Worm (Caenorhabditis elegans) whole organism, L4 larva: ENCODE measurements around the gene F41G3.19.

Source experiments
- F44E2.7 ChIP-seq: fragments of 200-800 bp; sonication (Bioruptor generic); IDR thresholded peaks from 2 replicates; pipeline ENCODE4 v2.1.2; 2022; ENCODE audit warnings: missing genetic modification characterization, missing compliant biosample characterization
- F49E8.2 ChIP-seq: sonication (generic microtip); optimal IDR thresholded peaks from 2 replicates; lab custom pipeline; 2016; ENCODE audit warnings: missing compliant biosample characterization, mild to moderate bottlenecking, missing genetic modification characterization, borderline replicate concordance
- T26A8.4 ChIP-seq: fragments of 200-800 bp; sonication (Bioruptor generic); IDR thresholded peaks from 2 replicates; pipeline ENCODE4 v1.3.6; 2022; ENCODE audit warnings: missing genetic modification characterization, missing compliant biosample characterization
- Y5F2A.4 ChIP-seq: fragments of 200-800 bp; sonication (Bioruptor generic); optimal IDR thresholded peaks from 2 replicates; lab custom pipeline; 2018; ENCODE audit warnings: mild to moderate bottlenecking, missing genetic modification characterization, missing compliant biosample characterization
- ZK337.2 ChIP-seq: fragments of 200-800 bp; sonication (Bioruptor generic); IDR thresholded peaks from 2 replicates; pipeline ENCODE4 v1.3.6; 2022; ENCODE audit warnings: missing genetic modification reagents, missing genetic modification characterization, missing compliant biosample characterization
- aha-1 ChIP-seq: fragments of 150-350 bp; peaks from one replicate; lab custom pipeline; 2014; ENCODE audit warnings: missing biosample characterization, missing genetic modification characterization
- aly-2 ChIP-seq: sonication (generic microtip); optimal IDR thresholded peaks from 2 replicates; lab custom pipeline; 2018; ENCODE audit warnings: missing biosample characterization, missing genetic modification characterization
- arid-1 ChIP-seq: fragments of 200-800 bp; sonication (Bioruptor generic); conservative IDR thresholded peaks from 2 replicates; pipeline ENCODE4 v1.3.6; 2022; ENCODE audit warnings: missing genetic modification reagents, missing genetic modification characterization, missing compliant biosample characterization
- ceh-32 ChIP-seq: sonication (generic microtip); optimal IDR thresholded peaks from 2 replicates; lab custom pipeline; 2016; ENCODE audit warnings: mild to moderate bottlenecking, missing genetic modification characterization, missing compliant biosample characterization; ENCODE audit not compliant: poor library complexity
- ceh-62 ChIP-seq: sonication (generic microtip); optimal IDR thresholded peaks from 2 replicates; lab custom pipeline; 2017; ENCODE audit warnings: missing biosample characterization, missing genetic modification characterization
- ces-1 ChIP-seq: fragments of 150-350 bp; sonication (generic microtip); optimal IDR thresholded peaks from 4 replicates; lab custom pipeline; 2014; ENCODE audit warnings: missing biosample characterization, missing genetic modification reagents, missing genetic modification characterization
- ctbp-1 ChIP-seq: fragments of 200-800 bp; sonication (Bioruptor generic); IDR thresholded peaks from 2 replicates; pipeline ENCODE4 v1.3.6; 2022; ENCODE audit warnings: missing genetic modification reagents, missing genetic modification characterization, missing compliant biosample characterization
- dmd-8 ChIP-seq: fragments of 200-800 bp; sonication (Bioruptor generic); IDR thresholded peaks from 2 replicates; pipeline ENCODE4 v1.3.6; 2022; ENCODE audit warnings: missing genetic modification characterization, missing compliant biosample characterization
- dmd-9 ChIP-seq: fragments of 200-800 bp; sonication (Bioruptor generic); IDR thresholded peaks from 2 replicates; pipeline ENCODE4 v1.3.6; 2022; ENCODE audit warnings: missing genetic modification reagents, missing genetic modification characterization, missing compliant biosample characterization
- egl-43 ChIP-seq: fragments of 200-800 bp; sonication (Bioruptor generic); IDR thresholded peaks from 2 replicates; pipeline ENCODE4 v1.3.6; 2022; ENCODE audit warnings: missing genetic modification reagents, missing genetic modification characterization, missing compliant biosample characterization
- fkh-10 ChIP-seq: fragments of 150-350 bp; optimal IDR thresholded peaks from 2 replicates; lab custom pipeline; 2014; ENCODE audit warnings: missing biosample characterization, missing genetic modification reagents, missing genetic modification characterization
- gei-8 ChIP-seq: fragments of 200-800 bp; sonication (Bioruptor generic); optimal IDR thresholded peaks from 2 replicates; lab custom pipeline; 2018; ENCODE audit warnings: mild to moderate bottlenecking, missing genetic modification characterization, missing compliant biosample characterization
- hlh-11 ChIP-seq: fragments of 200-800 bp; sonication (Bioruptor generic); optimal IDR thresholded peaks from 2 replicates; lab custom pipeline; 2018; ENCODE audit warnings: mild to moderate bottlenecking, missing genetic modification characterization, missing compliant biosample characterization
- hlh-30 ChIP-seq: sonication (generic microtip); optimal IDR thresholded peaks from 2 replicates; lab custom pipeline; 2017; ENCODE audit warnings: antibody characterized with exemption, mild to moderate bottlenecking, missing genetic modification characterization, missing compliant biosample characterization; ENCODE audit not compliant: insufficient read depth
- lsy-2 ChIP-seq, 2 experiments: fragments of 150-350 bp in 1 of 2; sonication (generic microtip) in 1 of 2; optimal IDR thresholded peaks; 2 replicates each; lab custom pipeline; 2014 to 2017; ENCODE audit warnings: missing biosample characterization in 2 of 2, missing genetic modification characterization in 2 of 2
- mdl-1 ChIP-seq, 2 experiments: fragments of 150-350 bp in 1 of 2; sonication (generic microtip) in 1 of 2; optimal IDR thresholded peaks; 2 replicates each; lab custom pipeline; 2014 to 2017; ENCODE audit warnings: missing biosample characterization in 2 of 2, missing genetic modification characterization in 2 of 2
- mxl-3 ChIP-seq: fragments of 200-800 bp; sonication (Bioruptor generic); optimal IDR thresholded peaks from 2 replicates; lab custom pipeline; 2018; ENCODE audit warnings: mild to moderate bottlenecking, missing genetic modification characterization, missing compliant biosample characterization
- nhr-28 ChIP-seq: fragments of 150-350 bp; optimal IDR thresholded peaks from 2 replicates; lab custom pipeline; 2014; ENCODE audit warnings: missing biosample characterization, missing genetic modification characterization
- nhr-41 ChIP-seq: fragments of 200-800 bp; sonication (Bioruptor generic); IDR thresholded peaks from 2 replicates; pipeline ENCODE4 v1.3.6; 2022; ENCODE audit warnings: missing genetic modification reagents, missing genetic modification characterization, missing compliant biosample characterization
- nhr-6 ChIP-seq: fragments of 150-350 bp; optimal IDR thresholded peaks from 2 replicates; lab custom pipeline; 2014; ENCODE audit warnings: missing biosample characterization, missing genetic modification characterization
- saeg-2 ChIP-seq: fragments of 200-800 bp; sonication (Bioruptor generic); IDR thresholded peaks from 2 replicates; pipeline ENCODE4 v1.3.6; 2022; ENCODE audit warnings: missing genetic modification reagents, missing genetic modification characterization, missing compliant biosample characterization
- sdz-12 ChIP-seq: fragments of 200-800 bp; sonication (Bioruptor generic); optimal IDR thresholded peaks from 2 replicates; lab custom pipeline; 2018; ENCODE audit warnings: mild to moderate bottlenecking, missing genetic modification characterization, missing compliant biosample characterization
- set-16 ChIP-seq: fragments of 200-800 bp; sonication (Bioruptor generic); IDR thresholded peaks from 2 replicates; pipeline ENCODE4 v1.3.6; 2022; ENCODE audit warnings: missing genetic modification reagents, missing genetic modification characterization, missing compliant biosample characterization
- skn-1 ChIP-seq: fragments of 150-350 bp; optimal IDR thresholded peaks from 2 replicates; lab custom pipeline; 2014; ENCODE audit warnings: missing biosample characterization, missing genetic modification characterization
- unc-39 ChIP-seq: sonication (generic microtip); optimal IDR thresholded peaks from 2 replicates; lab custom pipeline; 2017; ENCODE audit warnings: missing biosample characterization, missing genetic modification characterization
- unc-62 ChIP-seq, 3 experiments: fragments of 150-350 bp in 1 of 3; sonication (generic microtip); optimal IDR thresholded peaks in 2 of 3; peaks in 1 of 3; 1 replicate in 1 of 3; 2 replicates in 2 of 3; lab custom pipeline; 2014 to 2017; ENCODE audit warnings: missing biosample characterization in 3 of 3, missing genetic modification characterization in 3 of 3, missing genetic modification reagents in 3 of 3, missing genotype in 1 of 3

F41G3.19 gene

DNA sequence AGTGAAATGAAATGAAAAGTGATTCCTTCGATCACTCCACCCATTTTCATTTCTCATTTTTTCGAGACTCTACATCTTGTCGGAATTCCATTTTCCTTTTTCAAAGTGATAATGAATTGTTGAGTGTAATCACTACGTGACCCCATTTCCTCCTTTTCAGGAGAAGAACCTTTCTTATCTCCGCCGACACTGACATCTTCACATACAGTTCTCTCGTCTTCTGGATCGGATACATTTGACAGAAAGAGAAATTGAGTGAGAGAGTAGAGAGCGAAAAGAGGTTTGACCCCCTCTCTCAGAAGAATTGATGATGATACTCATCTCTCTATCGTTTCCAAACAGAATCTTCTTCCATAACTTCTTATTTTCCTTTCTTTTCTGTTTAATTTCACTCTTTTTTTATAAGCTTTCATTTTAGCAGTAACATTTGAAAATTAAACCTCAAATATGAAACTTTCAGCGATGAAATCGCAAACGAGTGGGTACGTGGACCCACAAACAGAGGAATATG, 38.0 kb downstream of the F41G3.19 start, which contains the start of gene dpy-2:
dpy-2 (plus strand) TSS at position 461 of the 511 bp plus-strand sequence.
- TF ChIP-seq nhr-6 (tag; lab: Kevin White, UChicago) (no peak), gei-8 (GFP tag; lab: Kevin White, UChicago) (no peak), ctbp-1 (GFP tag; lab: Robert Waterston, UW) (no peak), skn-1 (tag; lab: Kevin White, UChicago) (no peak), dmd-8 (no peak), arid-1 (GFP tag; lab: Robert Waterston, UW) (no peak), F49E8.2 (tag; lab: Kevin White, UChicago) (no peak), T26A8.4 (GFP tag; lab: Robert Waterston, UW) (no peak), aha-1 (tag; lab: Kevin White, UChicago) (peak; percentile 42), nhr-28 (tag; lab: Kevin White, UChicago) (peak; percentile 13), F44E2.7 (GFP tag; lab: Robert Waterston, UW) (no peak), saeg-2 (no peak), nhr-41 (no peak), ces-1 (GFP tag; lab: Kevin White, UChicago) (no peak), dmd-9 (GFP tag; lab: Robert Waterston, UW) (no peak), aly-2 (tag; lab: Kevin White, UChicago) (no peak), unc-62 (GFP tag; optimal IDR thresholded peaks at IDR 0.05 in 1 of 2; lab: Kevin White, UChicago) (peak in 1 of 2 experiments; percentile 61), unc-62 (tag; optimal IDR thresholded peaks at IDR 0.05; lab: Kevin White, UChicago) (no peak)

DNA sequence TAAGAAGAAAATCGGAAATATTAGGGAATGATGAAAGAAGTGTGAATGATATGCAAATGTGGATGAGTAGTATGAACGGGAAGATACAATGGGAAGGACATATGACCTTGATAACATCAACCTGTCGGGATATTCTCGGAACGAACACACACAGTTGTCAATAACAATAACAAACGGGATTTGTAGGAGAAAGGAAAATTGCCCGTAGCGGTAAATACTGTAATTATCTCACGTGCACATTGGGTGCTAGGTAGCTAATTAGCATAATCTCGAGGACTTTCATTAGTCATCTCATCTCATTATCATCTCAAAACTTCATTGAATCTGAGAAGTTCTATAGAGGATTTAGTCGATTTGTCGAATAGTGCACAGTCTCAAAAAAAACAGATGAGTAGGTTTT, 38.9 kb downstream of the F41G3.19 start:
- TF ChIP-seq aha-1 (tag; lab: Kevin White, UChicago): peak; percentile 45
- no peak for TF ChIP-seq unc-39 (tag; lab: Kevin White, UChicago)

DNA sequence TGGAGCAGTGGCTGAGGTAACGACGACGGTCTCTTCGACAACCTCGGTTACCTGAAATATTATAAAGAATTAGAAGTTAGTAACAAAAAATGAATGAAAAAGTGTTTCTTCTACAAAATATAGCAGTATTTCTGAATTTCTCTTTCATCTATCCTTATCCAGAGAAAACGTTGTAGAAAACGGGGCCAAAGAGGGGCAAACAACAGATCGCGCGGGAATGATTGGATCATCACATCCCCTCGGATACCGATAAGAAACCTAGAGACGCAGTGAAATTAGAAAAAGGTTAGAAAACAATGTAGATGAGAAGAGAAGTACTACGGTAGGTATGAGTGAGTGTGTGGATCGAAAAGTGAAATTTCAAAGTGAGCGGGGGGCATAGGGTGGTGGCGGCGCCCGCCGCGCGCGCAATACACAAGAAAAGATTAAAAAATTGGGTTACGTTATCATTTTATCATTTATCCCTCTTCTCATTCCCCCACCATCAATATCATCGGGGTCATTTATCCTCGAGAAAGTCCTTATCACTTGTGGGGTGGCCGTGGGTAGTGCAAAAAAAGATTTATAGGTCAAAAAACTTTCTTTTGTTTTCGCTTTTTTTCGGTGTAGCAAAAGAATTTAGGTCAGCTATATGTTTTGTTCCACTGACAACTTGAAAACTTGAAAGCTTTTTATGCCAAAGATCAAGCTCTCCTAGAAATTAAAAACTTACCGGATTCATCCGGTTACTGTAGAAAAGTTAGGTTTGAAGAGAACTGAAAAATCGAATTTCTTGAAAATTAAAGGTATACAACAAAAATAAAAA, 39.5 kb downstream of the F41G3.19 start, which contains the start of the genes dpy-10 and T14B4.19:
dpy-10 (minus strand) TSS at position 51 of the 805 bp plus-strand sequence.
T14B4.19 (minus strand) TSS at position 755 of the 805 bp plus-strand sequence.
- TF ChIP-seq hlh-11 (tag; lab: Kevin White, UChicago): peak; percentile 61
- TF ChIP-seq nhr-28 (tag; lab: Kevin White, UChicago): peak; percentile 44
- TF ChIP-seq aha-1 (tag; lab: Kevin White, UChicago): peak; percentile 3
- TF ChIP-seq ZK337.2 (GFP tag; lab: Robert Waterston, UW): no peak
- TF ChIP-seq sdz-12 (GFP tag; lab: Kevin White, UChicago): no peak
- peak; percentile 41 for TF ChIP-seq hlh-30 (tag; lab: Kevin White, UChicago)
- TF ChIP-seq mdl-1 (tag; optimal IDR thresholded peaks at IDR 0.05; lab: Kevin White, UChicago): peak in 1 of 2 experiments; percentile 27
- TF ChIP-seq lsy-2 (tag; optimal IDR thresholded peaks at IDR 0.05; lab: Kevin White, UChicago): peak in 1 of 2 experiments; percentile 37
- TF ChIP-seq mxl-3: peak; percentile 73

DNA sequence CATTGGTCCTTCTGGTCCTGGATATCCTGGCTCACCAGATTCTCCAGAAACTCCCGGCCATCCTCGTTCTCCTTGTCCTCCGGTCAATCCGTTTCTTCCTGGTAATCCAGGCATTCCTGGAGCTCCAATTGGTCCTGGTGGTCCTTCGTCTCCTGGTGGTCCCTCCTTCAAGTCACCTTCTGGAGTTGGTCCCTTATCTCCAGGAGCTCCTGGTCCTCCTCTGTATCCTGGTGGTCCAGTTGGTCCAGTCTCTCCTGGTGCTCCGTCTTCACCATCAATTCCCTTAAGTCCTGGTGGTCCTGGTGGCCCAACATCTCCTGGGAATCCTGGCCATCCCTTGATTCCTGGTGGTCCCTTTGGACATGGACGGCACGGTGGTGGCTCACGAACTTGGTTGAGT, 41.3 kb downstream of the F41G3.19 start:
- TF ChIP-seq Y5F2A.4 (GFP tag; lab: Kevin White, UChicago) (no peak), aha-1 (tag; lab: Kevin White, UChicago) (peak; percentile 11), ceh-62 (no peak), set-16 (GFP tag; lab: Robert Waterston, UW) (peak; percentile 74; the same call in 1 of the 2 replicates), egl-43 (GFP tag; lab: Robert Waterston, UW) (0 out of 2 replicates have a peak, but pooled peaks have one; percentile 3)
- TF ChIP-seq, all 104 proteins: peak for 3

- no peak for TF ChIP-seq F49E8.2 (tag; lab: Kevin White, UChicago)
- no peak for TF ChIP-seq ceh-32 (tag; lab: Kevin White, UChicago)
- TF ChIP-seq ces-1 (GFP tag; lab: Kevin White, UChicago): peak; percentile 49
- peak; percentile 69 for TF ChIP-seq fkh-10
- peak; percentile 59; the same call in 1 of the 2 replicates for TF ChIP-seq ctbp-1 (GFP tag; lab: Robert Waterston, UW)
Measured at ce11 chrII:6709680-6710079, 42.2 kb downstream of the F41G3.19 start.
